Fruit fly (Drosophila melanogaster) whole organism, wandering third instar larva: ENCODE measurements around the gene CG43392.
A peak's percentile ranks its signal among the peaks of the same experiment; 100 is the strongest.

Experiments
- Abd-B ChIP-seq: fragments of >200 bp; optimal IDR thresholded peaks from 2 replicates; lab custom pipeline; 2017; ENCODE audit warnings: missing biosample characterization, missing genetic modification characterization
- CG32264 ChIP-seq: fragments of 200-800 bp; sonication (Bioruptor generic); optimal IDR thresholded peaks from 2 replicates; lab custom pipeline; 2016; ENCODE audit warnings: missing biosample characterization, missing genetic modification characterization
- CG9705 ChIP-seq: fragments of 200-800 bp; sonication (Bioruptor generic); optimal IDR thresholded peaks from 2 replicates; lab custom pipeline; 2018; ENCODE audit warnings: missing biosample characterization, mild to moderate bottlenecking, missing genetic modification characterization
- CrebA ChIP-seq: fragments of 200-800 bp; sonication (Bioruptor generic); optimal IDR thresholded peaks from 2 replicates; lab custom pipeline; 2016; ENCODE audit warnings: missing biosample characterization, mild to moderate bottlenecking, missing genetic modification characterization, borderline replicate concordance
- Dfd ChIP-seq: fragments of >200 bp; optimal IDR thresholded peaks from 2 replicates; lab custom pipeline; 2017; ENCODE audit warnings: missing biosample characterization, missing genetic modification characterization
- Dif ChIP-seq: fragments of 200-275, 200-300 bp; sonication (Bioruptor generic); optimal IDR thresholded peaks from 2 replicates; lab custom pipeline; 2018; ENCODE audit warnings: missing biosample characterization, missing genetic modification characterization; ENCODE audit not compliant: partially characterized antibody
- GATAd ChIP-seq: sonication (Bioruptor generic); optimal IDR thresholded peaks from 2 replicates; lab custom pipeline; 2016; ENCODE audit warnings: missing biosample characterization, missing genetic modification characterization
- HLH106 ChIP-seq: fragments of 200-800 bp; optimal IDR thresholded peaks from 3 replicates; lab custom pipeline; 2019; ENCODE audit warnings: missing biosample characterization, mild to moderate bottlenecking, missing genetic modification characterization, moderate library complexity
- Hnf4 ChIP-seq: fragments of 200-800 bp; sonication (Bioruptor generic); optimal IDR thresholded peaks from 2 replicates; lab custom pipeline; 2016; ENCODE audit warnings: missing biosample characterization, mild to moderate bottlenecking, missing genetic modification characterization
- Hr78 ChIP-seq: fragments of >200 bp; optimal IDR thresholded peaks from 2 replicates; lab custom pipeline; 2017; ENCODE audit warnings: missing biosample characterization, missing genetic modification characterization
- Hr83 ChIP-seq: fragments of 200-300 bp; sonication (Bioruptor generic); optimal IDR thresholded peaks from 2 replicates; lab custom pipeline; 2016; ENCODE audit warnings: missing biosample characterization, mild to moderate bottlenecking, missing genetic modification characterization, moderate library complexity; ENCODE audit not compliant: poor library complexity, severe bottlenecking
- Jra ChIP-seq: sonication (Bioruptor generic); optimal IDR thresholded peaks from 2 replicates; lab custom pipeline; 2016; ENCODE audit warnings: missing biosample characterization, missing genetic modification characterization
- Mio ChIP-seq: sonication (Bioruptor generic); optimal IDR thresholded peaks from 2 replicates; lab custom pipeline; 2016; ENCODE audit warnings: missing biosample characterization, missing genetic modification characterization
- Myc ChIP-seq: fragments of >200 bp; optimal IDR thresholded peaks from 2 replicates; lab custom pipeline; 2017
- N ChIP-seq: fragments of >200 bp; optimal IDR thresholded peaks from 2 replicates; lab custom pipeline; 2018; ENCODE audit warnings: missing biosample characterization, missing external identifiers, missing genetic modification characterization
- OdsH ChIP-seq: fragments of 200-800 bp; sonication (Bioruptor generic); optimal IDR thresholded peaks from 2 replicates; lab custom pipeline; 2016; ENCODE audit warnings: missing biosample characterization, mild to moderate bottlenecking, missing genetic modification characterization
- Rel ChIP-seq, 2 experiments: fragments of 200-800 bp; sonication (Bioruptor generic) in 1 of 2; optimal IDR thresholded peaks; 2 replicates in 1 of 2; 3 replicates in 1 of 2; lab custom pipeline; 2016 to 2019; ENCODE audit warnings: mild to moderate bottlenecking in 2 of 2, missing biosample characterization in 2 of 2, missing genetic modification characterization in 2 of 2, moderate library complexity in 1 of 2
- Sp1 ChIP-seq: fragments of 200-800 bp; sonication (Bioruptor generic); optimal IDR thresholded peaks from 3 replicates; lab custom pipeline; 2019; ENCODE audit warnings: missing biosample characterization, mild to moderate bottlenecking, missing genetic modification characterization, moderate library complexity
- Vsx2 ChIP-seq: fragments of 200-300, 225-300 bp; sonication (Bioruptor generic); optimal IDR thresholded peaks from 2 replicates; lab custom pipeline; 2018; ENCODE audit warnings: missing biosample characterization, missing genetic modification characterization; ENCODE audit not compliant: partially characterized antibody
- br ChIP-seq: fragments of 200-800 bp; sonication (Bioruptor generic); optimal IDR thresholded peaks from 2 replicates; lab custom pipeline; 2016; ENCODE audit warnings: missing biosample characterization, missing genetic modification characterization
- brk ChIP-seq: fragments of 200-800 bp; sonication (Bioruptor generic); optimal IDR thresholded peaks from 2 replicates; lab custom pipeline; 2016; ENCODE audit warnings: missing biosample characterization, mild to moderate bottlenecking, missing genetic modification characterization
- dl ChIP-seq, 2 experiments: fragments of 175-275, 200-275 bp in 1 of 2; fragments of 200-275 bp in 1 of 2; sonication (Bioruptor generic); optimal IDR thresholded peaks; lab custom pipeline; 2018; ENCODE audit warnings: mild to moderate bottlenecking in 2 of 2, missing biosample characterization in 2 of 2, missing genetic modification characterization in 2 of 2, moderate library complexity in 2 of 2; ENCODE audit not compliant: partially characterized antibody in 2 of 2, insufficient read depth in 1 of 2
- dmrt93B ChIP-seq: fragments of 200-800 bp; sonication (Bioruptor generic); optimal IDR thresholded peaks from 2 replicates; lab custom pipeline; 2018; ENCODE audit warnings: missing biosample characterization, mild to moderate bottlenecking, missing genetic modification characterization
- dsf ChIP-seq: sonication (Bioruptor generic); optimal IDR thresholded peaks from 2 replicates; lab custom pipeline; 2016; ENCODE audit warnings: missing biosample characterization, missing genetic modification characterization, borderline replicate concordance
- ey ChIP-seq: fragments of 200-800 bp; sonication (Bioruptor generic); optimal IDR thresholded peaks from 2 replicates; lab custom pipeline; 2016; ENCODE audit warnings: missing biosample characterization, missing genetic modification characterization
- foxo ChIP-seq, 2 experiments: fragments of 200-800 bp; sonication (Bioruptor generic); optimal IDR thresholded peaks; 2 replicates in 1 of 2; 3 replicates in 1 of 2; lab custom pipeline; 2016 to 2017; ENCODE audit warnings: missing biosample characterization in 2 of 2, missing genetic modification characterization in 2 of 2
- fru ChIP-seq: fragments of 200-800 bp; sonication (Bioruptor generic); optimal IDR thresholded peaks from 3 replicates; lab custom pipeline; 2016; ENCODE audit warnings: missing biosample characterization, mild to moderate bottlenecking, missing genetic modification characterization
- h ChIP-seq: fragments of 200-800 bp; sonication (Bioruptor generic); optimal IDR thresholded peaks from 3 replicates; lab custom pipeline; 2016; ENCODE audit warnings: missing biosample characterization, mild to moderate bottlenecking, missing genetic modification characterization
- jim ChIP-seq: fragments of 175-275, 200-325 bp; sonication (Bioruptor generic); optimal IDR thresholded peaks from 2 replicates; lab custom pipeline; 2016; ENCODE audit warnings: missing biosample characterization, mild to moderate bottlenecking, missing genetic modification characterization
- lola ChIP-seq: fragments of >200 bp; optimal IDR thresholded peaks from 2 replicates; lab custom pipeline; 2017; ENCODE audit warnings: missing biosample characterization, missing genetic modification characterization
- pan ChIP-seq: fragments of >200 bp; optimal IDR thresholded peaks from 2 replicates; lab custom pipeline; 2017
- psq ChIP-seq: fragments of 200-800 bp; sonication (Bioruptor generic); optimal IDR thresholded peaks from 3 replicates; lab custom pipeline; 2017; ENCODE audit warnings: missing biosample characterization, mild to moderate bottlenecking, missing genetic modification characterization, moderate library complexity
- rgr ChIP-seq: fragments of 200-800 bp; sonication (Bioruptor generic); optimal IDR thresholded peaks from 3 replicates; lab custom pipeline; 2016; ENCODE audit warnings: missing biosample characterization, mild to moderate bottlenecking, missing genetic modification characterization
- sage ChIP-seq: fragments of 200-800 bp; sonication (Bioruptor generic); optimal IDR thresholded peaks from 2 replicates; lab custom pipeline; 2016; ENCODE audit warnings: missing biosample characterization, mild to moderate bottlenecking, missing genetic modification characterization
- sv ChIP-seq: fragments of 200-800 bp; sonication (Bioruptor generic); optimal IDR thresholded peaks from 3 replicates; lab custom pipeline; 2016; ENCODE audit warnings: missing biosample characterization, missing genetic modification characterization
- tai ChIP-seq: sonication (Bioruptor generic); optimal IDR thresholded peaks from 2 replicates; lab custom pipeline; 2016; ENCODE audit warnings: missing biosample characterization, missing genetic modification characterization
- usp ChIP-seq: fragments of >200 bp; optimal IDR thresholded peaks from 2 replicates; lab custom pipeline; 2017; ENCODE audit warnings: missing biosample characterization, missing genetic modification characterization
- woc ChIP-seq: sonication (Bioruptor generic); optimal IDR thresholded peaks from 2 replicates; lab custom pipeline; 2016; ENCODE audit warnings: missing biosample characterization, mild to moderate bottlenecking, missing genetic modification characterization

Gene CG43392

dm6 chr3L:22029670-22030069 is at the start of gene CG43392:
Gene CG43392 (minus strand): TSS chr3L:22029770.
- no peak for TF ChIP-seq jim
- TF ChIP-seq Mio (GFP tag; lab: Kevin White, UChicago), result no peak
- TF ChIP-seq sv (GFP tag; lab: Kevin White, UChicago), result no peak
- no peak for TF ChIP-seq OdsH
- no peak for TF ChIP-seq brk
- TF ChIP-seq rgr (GFP tag; lab: Kevin White, UChicago), result no peak
- no peak for TF ChIP-seq CG32264 (GFP tag; lab: Kevin White, UChicago)
- TF ChIP-seq h (GFP tag; lab: Kevin White, UChicago), result no peak
- TF ChIP-seq Dfd, result no peak
- TF ChIP-seq CG9705 (GFP tag; lab: Kevin White, UChicago), result no peak
- TF ChIP-seq Hnf4 (GFP tag; lab: Kevin White, UChicago), result no peak
- no peak for TF ChIP-seq GATAd
- TF ChIP-seq psq (GFP tag; lab: Kevin White, UChicago), result no peak
- TF ChIP-seq woc (GFP tag; lab: Kevin White, UChicago), result no peak
- TF ChIP-seq Hr78 (GFP tag; lab: Kevin White, UChicago), result no peak
- no peak for TF ChIP-seq Jra (GFP tag; lab: Kevin White, UChicago)

dm6 chr3L:22078063-22078462 is 48.5 kb upstream of the CG43392 start:
- TF ChIP-seq Rel (GFP tag; optimal IDR thresholded peaks at IDR 0.05; lab: Kevin White, UChicago) (no peak), Rel (tag; optimal IDR thresholded peaks at IDR 0.05; lab: Kevin White, UChicago) (no peak), OdsH (peak; percentile 74), dl (GFP tag; optimal IDR thresholded peaks at IDR 0.05; lab: Kevin White, UChicago; ENCODE audit: insufficient read depth in 1 of 2, partially characterized antibody in 2 of 2) (no peak), CG32264 (GFP tag; lab: Kevin White, UChicago) (peak; percentile 36), foxo (GFP tag; optimal IDR thresholded peaks at IDR 0.05; lab: Kevin White, UChicago) (peak in 1 of 2 experiments; percentile 80), Jra (GFP tag; lab: Kevin White, UChicago) (peak; percentile 56), N (GFP tag; lab: Kevin White, UChicago) (peak; percentile 46), fru (peak; percentile 79), GATAd (no peak), brk (no peak), sv (GFP tag; lab: Kevin White, UChicago) (no peak), pan (no peak), dsf (GFP tag; lab: Kevin White, UChicago) (no peak), CG9705 (GFP tag; lab: Kevin White, UChicago) (no peak), Hr83 (GFP tag; lab: Kevin White, UChicago) (no peak), woc (GFP tag; lab: Kevin White, UChicago) (peak; percentile 79), dmrt93B (GFP tag; lab: Kevin White, UChicago) (peak; percentile 32), sage (no peak), ey (GFP tag; lab: Kevin White, UChicago) (peak; percentile 60), psq (GFP tag; lab: Kevin White, UChicago) (peak; percentile 62), jim (no peak), CrebA (GFP tag; lab: Kevin White, UChicago) (no peak), Hr78 (GFP tag; lab: Kevin White, UChicago) (no peak), HLH106 (tag; lab: Kevin White, UChicago) (peak; percentile 66), rgr (GFP tag; lab: Kevin White, UChicago) (peak; percentile 83), Myc (peak; percentile 52), Dfd (no peak), lola (GFP tag; lab: Kevin White, UChicago) (no peak), Sp1 (GFP tag; lab: Kevin White, UChicago) (peak; percentile 66), Hnf4 (GFP tag; lab: Kevin White, UChicago) (peak; percentile 66), Abd-B (GFP tag; lab: Kevin White, UChicago) (no peak), Vsx2 (GFP tag; lab: Kevin White, UChicago) (no peak), br (GFP tag; lab: Kevin White, UChicago) (peak; percentile 78), h (GFP tag; lab: Kevin White, UChicago) (peak; percentile 77)

- TF ChIP-seq Myc (no peak), dmrt93B (GFP tag; lab: Kevin White, UChicago) (peak; percentile 93), jim (no peak), Rel (GFP tag; optimal IDR thresholded peaks at IDR 0.05; lab: Kevin White, UChicago) (no peak), Rel (tag; optimal IDR thresholded peaks at IDR 0.05; lab: Kevin White, UChicago) (peak; percentile 58), pan (no peak), Sp1 (GFP tag; lab: Kevin White, UChicago) (peak; percentile 89), usp (GFP tag; lab: Kevin White, UChicago) (no peak), Vsx2 (GFP tag; lab: Kevin White, UChicago) (no peak), tai (GFP tag; lab: Kevin White, UChicago) (no peak), Dif (GFP tag; lab: Kevin White, UChicago) (no peak), sv (GFP tag; lab: Kevin White, UChicago) (peak; percentile 83), CG9705 (GFP tag; lab: Kevin White, UChicago) (peak; percentile 93), HLH106 (tag; lab: Kevin White, UChicago) (peak; percentile 83), lola (GFP tag; lab: Kevin White, UChicago) (no peak), Dfd (no peak), br (GFP tag; lab: Kevin White, UChicago) (peak; percentile 88), GATAd (no peak), Hnf4 (GFP tag; lab: Kevin White, UChicago) (peak; percentile 84), dsf (GFP tag; lab: Kevin White, UChicago) (peak; percentile 48), rgr (GFP tag; lab: Kevin White, UChicago) (peak; percentile 92), woc (GFP tag; lab: Kevin White, UChicago) (peak; percentile 38), Hr83 (GFP tag; lab: Kevin White, UChicago) (peak; percentile 95), ey (GFP tag; lab: Kevin White, UChicago) (peak; percentile 68), dl (GFP tag; optimal IDR thresholded peaks at IDR 0.05; lab: Kevin White, UChicago; ENCODE audit: insufficient read depth in 1 of 2, partially characterized antibody in 2 of 2) (no peak), Mio (GFP tag; lab: Kevin White, UChicago) (peak; percentile 74), brk (peak; percentile 4), Jra (GFP tag; lab: Kevin White, UChicago) (peak; percentile 73), fru (peak; percentile 87)
These were observed 46.3 kb upstream of the CG43392 start, which contains the start of the genes CG7130 and RpLP0 for dm6 chr3L:22075706-22076398. Gene CG7130 (minus strand): TSS chr3L:22075756. Gene RpLP0 (plus strand): TSS chr3L:22075867.
